Fruit fly (Drosophila melanogaster) whole organism, prepupa: ENCODE data around the gene sd.

Experiments
- Blimp-1 ChIP-seq: fragments of 200-800 bp; sonication (Bioruptor generic); optimal IDR thresholded peaks from 3 replicates; lab custom pipeline; 2017; ENCODE audit warnings: missing biosample characterization, missing genetic modification characterization, mild to moderate bottlenecking, moderate library complexity, missing genetic modification reagents
- CG10631 ChIP-seq: fragments of 200-800 bp; sonication (Bioruptor generic); optimal IDR thresholded peaks from 2 replicates; lab custom pipeline; 2016; ENCODE audit warnings: missing biosample characterization, missing genetic modification characterization
- CG10669 ChIP-seq: fragments of 200-800 bp; sonication (Bioruptor generic); optimal IDR thresholded peaks from 3 replicates; lab custom pipeline; 2018; ENCODE audit warnings: missing biosample characterization, mild to moderate bottlenecking, missing genetic modification characterization, moderate library complexity
- CG11762 ChIP-seq: fragments of 200-800 bp; sonication (Bioruptor generic); optimal IDR thresholded peaks from 3 replicates; lab custom pipeline; 2016; ENCODE audit warnings: missing biosample characterization, missing genetic modification characterization; ENCODE audit not compliant: insufficient read depth
- CG11902 ChIP-seq: fragments of 200-800 bp; sonication (Bioruptor generic); optimal IDR thresholded peaks from 3 replicates; lab custom pipeline; 2016; ENCODE audit warnings: missing biosample characterization, missing genetic modification characterization
- CG15336 ChIP-seq: fragments of 200-800 bp; sonication (Bioruptor generic); IDR thresholded peaks from 2 replicates; pipeline ENCODE4 v1.3.6; 2022; ENCODE audit warnings: missing biosample characterization, missing genetic modification characterization
- CG16779 ChIP-seq: fragments of 200-800 bp; sonication (Bioruptor generic); optimal IDR thresholded peaks from 3 replicates; lab custom pipeline; 2017; ENCODE audit warnings: missing biosample characterization, mild to moderate bottlenecking, missing genetic modification characterization
- CG3032 ChIP-seq: fragments of 200-800 bp; optimal IDR thresholded peaks from 2 replicates; lab custom pipeline; 2019; ENCODE audit warnings: missing biosample characterization, mild to moderate bottlenecking, missing genetic modification characterization, moderate library complexity
- CG31627 ChIP-seq: fragments of 200-800 bp; sonication (Bioruptor generic); optimal IDR thresholded peaks from 3 replicates; lab custom pipeline; 2016; ENCODE audit warnings: missing biosample characterization, missing genetic modification characterization
- CG34406 ChIP-seq: fragments of 200-800 bp; sonication (Bioruptor generic); optimal IDR thresholded peaks from 3 replicates; lab custom pipeline; 2016; ENCODE audit warnings: missing biosample characterization, missing genetic modification characterization
- CG4318 ChIP-seq: fragments of 200-800 bp; sonication (Bioruptor generic); optimal IDR thresholded peaks from 3 replicates; lab custom pipeline; 2017; ENCODE audit warnings: missing biosample characterization, mild to moderate bottlenecking, missing genetic modification characterization
- CG6276 ChIP-seq: fragments of 200-800 bp; sonication (Bioruptor generic); optimal IDR thresholded peaks from 2 replicates; lab custom pipeline; 2017; ENCODE audit warnings: missing biosample characterization, mild to moderate bottlenecking, missing genetic modification characterization
- CG6792 ChIP-seq: fragments of 200-800 bp; sonication (Bioruptor generic); optimal IDR thresholded peaks from 3 replicates; lab custom pipeline; 2016; ENCODE audit warnings: missing biosample characterization, missing genetic modification characterization
- CG7368 ChIP-seq: fragments of 200-800 bp; sonication (Bioruptor generic); optimal IDR thresholded peaks from 3 replicates; lab custom pipeline; 2016; ENCODE audit warnings: missing biosample characterization, missing genetic modification characterization
- CG8319 ChIP-seq: fragments of 200-800 bp; sonication (Bioruptor generic); optimal IDR thresholded peaks from 3 replicates; lab custom pipeline; 2016; ENCODE audit warnings: missing biosample characterization, missing genetic modification characterization
- CG9139 ChIP-seq: fragments of 200-800 bp; sonication (Bioruptor generic); optimal IDR thresholded peaks from 3 replicates; lab custom pipeline; 2017; ENCODE audit warnings: missing biosample characterization, mild to moderate bottlenecking, missing genetic modification characterization
- Eip75B ChIP-seq: fragments of 200-800 bp; sonication (Bioruptor generic); optimal IDR thresholded peaks from 3 replicates; lab custom pipeline; 2016; ENCODE audit warnings: missing biosample characterization, missing genetic modification characterization
- Eip78C ChIP-seq: fragments of 200-800 bp; sonication (Bioruptor generic); peaks from one replicate; lab custom pipeline; 2016; ENCODE audit warnings: missing biosample characterization, missing genetic modification characterization
- Eip93F ChIP-seq: fragments of 200-800 bp; sonication (Bioruptor generic); optimal IDR thresholded peaks from 2 replicates; lab custom pipeline; 2016; ENCODE audit warnings: missing biosample characterization, mild to moderate bottlenecking, missing genetic modification characterization
- Ets96B ChIP-seq: fragments of 200-800 bp; optimal IDR thresholded peaks from 2 replicates; lab custom pipeline; 2019; ENCODE audit warnings: missing biosample characterization, mild to moderate bottlenecking, missing genetic modification characterization, moderate library complexity
- Hr38 ChIP-seq: sonication (Bioruptor generic); optimal IDR thresholded peaks from 2 replicates; lab custom pipeline; 2016; ENCODE audit warnings: missing biosample characterization, missing genetic modification characterization
- Hr39 ChIP-seq: fragments of 200-800 bp; sonication (Bioruptor generic); optimal IDR thresholded peaks from 2 replicates; lab custom pipeline; 2016; ENCODE audit warnings: missing biosample characterization, missing genetic modification characterization
- Hr4 ChIP-seq: fragments of 200-800 bp; sonication (Bioruptor generic); optimal IDR thresholded peaks from 3 replicates; lab custom pipeline; 2016; ENCODE audit warnings: missing biosample characterization, missing genetic modification characterization
- Lpt ChIP-seq: fragments of 200-800 bp; sonication (Bioruptor generic); optimal IDR thresholded peaks from 3 replicates; lab custom pipeline; 2016; ENCODE audit warnings: missing biosample characterization, missing genetic modification characterization
- Met ChIP-seq: fragments of 200-800 bp; sonication (Bioruptor generic); optimal IDR thresholded peaks from 3 replicates; lab custom pipeline; 2016; ENCODE audit warnings: missing biosample characterization, missing genetic modification characterization
- Smox ChIP-seq: fragments of 200-800 bp; sonication (Bioruptor generic); optimal IDR thresholded peaks from 3 replicates; lab custom pipeline; 2016; ENCODE audit warnings: missing biosample characterization, missing genetic modification characterization
- Sox14 ChIP-seq: fragments of 200-800 bp; sonication (Bioruptor generic); optimal IDR thresholded peaks from 3 replicates; lab custom pipeline; 2016; ENCODE audit warnings: missing biosample characterization, missing genetic modification characterization
- Sox15 ChIP-seq: fragments of 200-800 bp; sonication (Bioruptor generic); optimal IDR thresholded peaks from 3 replicates; lab custom pipeline; 2016; ENCODE audit warnings: missing biosample characterization, missing genetic modification characterization
- achi ChIP-seq: fragments of 200-800 bp; sonication (Bioruptor generic); optimal IDR thresholded peaks from 3 replicates; lab custom pipeline; 2016; ENCODE audit warnings: missing biosample characterization, missing genetic modification characterization
- cyc ChIP-seq: fragments of 200-800 bp; sonication (Bioruptor generic); optimal IDR thresholded peaks from 3 replicates; lab custom pipeline; 2016; ENCODE audit warnings: missing biosample characterization, missing genetic modification characterization
- dac ChIP-seq: fragments of 200-800 bp; sonication (Bioruptor generic); optimal IDR thresholded peaks from 2 replicates; lab custom pipeline; 2017; ENCODE audit warnings: missing biosample characterization, mild to moderate bottlenecking, missing genetic modification characterization
- dsx ChIP-seq: fragments of 200-800 bp; optimal IDR thresholded peaks from 3 replicates; lab custom pipeline; 2019; ENCODE audit warnings: missing biosample characterization, mild to moderate bottlenecking, missing genetic modification characterization, moderate library complexity; ENCODE audit not compliant: poor library complexity, severe bottlenecking
- esn ChIP-seq: fragments of 200-800 bp; sonication (Bioruptor generic); optimal IDR thresholded peaks from 2 replicates; lab custom pipeline; 2016; ENCODE audit warnings: missing biosample characterization, mild to moderate bottlenecking, missing genetic modification characterization, moderate library complexity
- fd59A ChIP-seq: fragments of 200-800 bp; sonication (Bioruptor generic); optimal IDR thresholded peaks from 2 replicates; lab custom pipeline; 2017; ENCODE audit warnings: missing biosample characterization, mild to moderate bottlenecking, missing genetic modification characterization, missing genetic modification reagents
- fd85E ChIP-seq: fragments of 200-800 bp; sonication (Bioruptor generic); optimal IDR thresholded peaks from 3 replicates; lab custom pipeline; 2016; ENCODE audit warnings: missing biosample characterization, missing genetic modification characterization
- fkh ChIP-seq: fragments of 200-800 bp; sonication (Bioruptor generic); optimal IDR thresholded peaks from 3 replicates; lab custom pipeline; 2017; ENCODE audit warnings: missing biosample characterization, mild to moderate bottlenecking, missing genetic modification characterization, moderate library complexity
- lz ChIP-seq: fragments of 200-800 bp; sonication (Bioruptor generic); optimal IDR thresholded peaks from 3 replicates; lab custom pipeline; 2016; ENCODE audit warnings: missing biosample characterization, missing genetic modification characterization
- net ChIP-seq: fragments of 200-800 bp; sonication (Bioruptor generic); optimal IDR thresholded peaks from 3 replicates; lab custom pipeline; 2016; ENCODE audit warnings: missing biosample characterization, missing genetic modification characterization
- pdm3 ChIP-seq: fragments of 200-800 bp; sonication (Bioruptor generic); optimal IDR thresholded peaks from 3 replicates; lab custom pipeline; 2016; ENCODE audit warnings: missing biosample characterization, missing genetic modification characterization
- salr ChIP-seq, 2 experiments: fragments of 200-800 bp; sonication (Bioruptor generic); optimal IDR thresholded peaks; 3 replicates each; lab custom pipeline; 2016 to 2018; ENCODE audit warnings: missing biosample characterization in 2 of 2, missing genetic modification characterization in 2 of 2, mild to moderate bottlenecking in 1 of 2
- spab ChIP-seq: fragments of 200-800 bp; sonication (Bioruptor generic); optimal IDR thresholded peaks from 2 replicates; lab custom pipeline; 2017; ENCODE audit warnings: missing biosample characterization, mild to moderate bottlenecking, missing genetic modification characterization, missing genetic modification reagents
- ss ChIP-seq, 2 experiments: fragments of 200-800 bp; sonication (Bioruptor generic); optimal IDR thresholded peaks; 2 replicates in 1 of 2; 3 replicates in 1 of 2; lab custom pipeline; 2017 to 2018; ENCODE audit warnings: mild to moderate bottlenecking in 2 of 2, missing biosample characterization in 2 of 2, missing genetic modification characterization in 2 of 2, moderate library complexity in 1 of 2
- svp ChIP-seq: fragments of 200-800 bp; sonication (Bioruptor generic); peaks from one replicate; lab custom pipeline; 2016; ENCODE audit warnings: missing biosample characterization, missing genetic modification characterization
- vri ChIP-seq: fragments of 200-800 bp; sonication (Bioruptor generic); optimal IDR thresholded peaks from 3 replicates; lab custom pipeline; 2016; ENCODE audit warnings: missing biosample characterization, mild to moderate bottlenecking, missing genetic modification characterization

sd gene

dm6 chrX:15860479-15860878 lies 56.3 kb downstream of the sd start (continued):
- TF ChIP-seq CG4318 (GFP tag; lab: Kevin White, UChicago) (no peak), fd85E (no peak), Eip75B (GFP tag; lab: Kevin White, UChicago) (peak; percentile 69), CG10669 (GFP tag; lab: Kevin White, UChicago) (peak; percentile 53), ss (GFP tag; optimal IDR thresholded peaks at IDR 0.05; lab: Kevin White, UChicago) (peak; percentile 70 to 82), net (GFP tag; lab: Kevin White, UChicago) (peak; percentile 38), CG16779 (tag; lab: Kevin White, UChicago) (peak; percentile 70), dac (GFP tag; lab: Kevin White, UChicago) (peak; percentile 40), CG10631 (no peak), Hr38 (GFP tag; lab: Kevin White, UChicago) (no peak), spab (peak; percentile 45), esn (GFP tag; lab: Kevin White, UChicago) (peak; percentile 15), CG3032 (tag; lab: Kevin White, UChicago) (peak; percentile 55), Hr39 (GFP tag; lab: Kevin White, UChicago) (no peak), svp (GFP tag; lab: Kevin White, UChicago) (peak; percentile 90), cyc (GFP tag; lab: Kevin White, UChicago) (no peak), lz (peak; percentile 20), fd59A (GFP tag; lab: Kevin White, UChicago) (peak; percentile 42), CG7368 (peak; percentile 54), achi (GFP tag; lab: Kevin White, UChicago) (peak; percentile 36), CG15336 (GFP tag; lab: Robert Waterston, UW) (peak; percentile 56), Sox14 (GFP tag; lab: Kevin White, UChicago) (peak; percentile 86), Met (GFP tag; lab: Kevin White, UChicago) (peak; percentile 21), pdm3 (GFP tag; lab: Kevin White, UChicago) (peak; percentile 26), Lpt (GFP tag; lab: Kevin White, UChicago) (peak; percentile 67), CG6276 (peak; percentile 62)
- TF ChIP-seq, all 60 proteins: peak for 41

dm6 chrX:15866032-15866431 lies 61.9 kb downstream of the sd start:
- no peak for TF ChIP-seq CG3032 (tag; lab: Kevin White, UChicago)
- TF ChIP-seq Eip78C (GFP tag; lab: Kevin White, UChicago) = peak; percentile 3
- TF ChIP-seq Sox15 (GFP tag; lab: Kevin White, UChicago) = no peak
- TF ChIP-seq, all 60 proteins: peak for 1

- TF ChIP-seq Blimp-1 (GFP tag; lab: Kevin White, UChicago) (no peak), Eip93F (GFP tag; lab: Kevin White, UChicago) (peak; percentile 22), fkh (GFP tag; lab: Kevin White, UChicago) (peak; percentile 2), CG3032 (tag; lab: Kevin White, UChicago) (no peak), Eip78C (GFP tag; lab: Kevin White, UChicago) (no peak), dsx (GFP tag; lab: Kevin White, UChicago) (peak; percentile 50), CG34406 (GFP tag; lab: Kevin White, UChicago) (no peak)
Observed at dm6 chrX:15866799-15867412, 62.7 kb downstream of the sd start.

DNA sequence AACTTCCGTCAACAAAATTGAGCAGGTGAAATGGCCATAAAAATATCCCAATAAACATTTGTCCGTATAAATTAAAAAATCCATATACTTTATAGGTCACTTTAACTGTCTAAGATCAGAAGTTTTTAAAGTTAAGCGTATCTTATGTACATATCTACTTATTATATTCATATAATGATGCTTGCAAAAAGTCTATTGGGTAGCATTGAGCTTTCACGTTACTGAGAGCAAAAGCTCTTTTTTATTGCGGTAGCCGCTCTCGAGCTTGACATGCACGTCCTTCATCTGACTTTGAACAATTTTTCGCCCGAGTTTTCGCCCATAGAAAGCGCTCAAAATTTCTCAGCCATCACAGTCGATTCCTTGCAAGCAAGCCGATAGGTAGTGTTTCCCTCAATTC lies 63.7 kb downstream of the sd start, which contains the start of gene Gapdh2:
Gene Gapdh2, plus strand, starts transcription at position 283 of the 400 bp plus-strand sequence.
- TF ChIP-seq CG9139 (peak; percentile 99), CG6792 (peak; percentile 100), Sox14 (GFP tag; lab: Kevin White, UChicago) (peak; percentile 99), CG11902 (peak; percentile 96), fd59A (GFP tag; lab: Kevin White, UChicago) (peak; percentile 98), CG10631 (peak; percentile 99), CG31627 (GFP tag; lab: Kevin White, UChicago) (peak; percentile 98), salr (GFP tag; optimal IDR thresholded peaks at IDR 0.05; lab: Kevin White, UChicago) (peak; percentile 97 to 99), CG11762 (GFP tag; lab: Kevin White, UChicago) (peak; percentile 99), CG8319 (GFP tag; lab: Kevin White, UChicago) (peak; percentile 99), fkh (GFP tag; lab: Kevin White, UChicago) (peak; percentile 96), Hr4 (GFP tag; lab: Kevin White, UChicago) (peak; percentile 99), CG7368 (peak; percentile 99), ss (GFP tag; optimal IDR thresholded peaks at IDR 0.05; lab: Kevin White, UChicago) (peak; percentile 100), spab (peak; percentile 99), vri (GFP tag; lab: Kevin White, UChicago) (peak; percentile 100), Blimp-1 (GFP tag; lab: Kevin White, UChicago) (peak; percentile 98), Smox (peak; percentile 100), lz (peak; percentile 99), Ets96B (tag; lab: Kevin White, UChicago) (peak; percentile 100), achi (GFP tag; lab: Kevin White, UChicago) (peak; percentile 99)
